Fruit fly (Drosophila melanogaster) whole organism, embryonic: ENCODE data around the gene CG15040.

Source experiments
- B-H2 ChIP-seq: fragments of 200-800 bp; sonication (Bioruptor generic); optimal IDR thresholded peaks from 2 replicates; lab custom pipeline; 2018; ENCODE audit warnings: missing biosample characterization, mild to moderate bottlenecking, missing genetic modification characterization
- BEAF-32 ChIP-seq: fragments of 200-800 bp; sonication (Bioruptor generic); optimal IDR thresholded peaks from 3 replicates; lab custom pipeline; 2017; ENCODE audit warnings: missing biosample characterization, missing genetic modification characterization, mild to moderate bottlenecking, moderate library complexity, missing genetic modification reagents
- CG10147 ChIP-seq: fragments of 200-800 bp; sonication (Bioruptor generic); optimal IDR thresholded peaks from 2 replicates; lab custom pipeline; 2019; ENCODE audit warnings: missing biosample characterization, mild to moderate bottlenecking, missing genetic modification characterization, moderate library complexity
- CG11085 ChIP-seq: fragments of 200-800 bp; sonication (Bioruptor generic); IDR thresholded peaks from 2 replicates; pipeline ENCODE4 v1.3.6; 2022; ENCODE audit warnings: missing biosample characterization, missing genetic modification characterization
- CG11560 ChIP-seq: fragments of 200-800 bp; sonication (Bioruptor generic); IDR thresholded peaks from 3 replicates; pipeline ENCODE4 v1.3.6; 2022; ENCODE audit warnings: missing biosample characterization, missing genetic modification characterization
- CG12155 ChIP-seq: fragments of 200-800 bp; sonication (Bioruptor generic); optimal IDR thresholded peaks from 3 replicates; lab custom pipeline; 2016; ENCODE audit warnings: missing biosample characterization, missing genetic modification characterization
- CG16863 ChIP-seq: fragments of 200-800 bp; sonication (Bioruptor generic); optimal IDR thresholded peaks from 3 replicates; lab custom pipeline; 2016; ENCODE audit warnings: missing biosample characterization, missing genetic modification characterization
- CG17802 ChIP-seq: fragments of 200-800 bp; sonication (Bioruptor generic); optimal IDR thresholded peaks from 2 replicates; lab custom pipeline; 2018; ENCODE audit warnings: missing biosample characterization, mild to moderate bottlenecking, missing genetic modification characterization, moderate library complexity
- CG2678 ChIP-seq: fragments of 200-800 bp; sonication (Bioruptor generic); optimal IDR thresholded peaks from 3 replicates; lab custom pipeline; 2019; ENCODE audit warnings: missing biosample characterization, mild to moderate bottlenecking, missing genetic modification characterization, moderate library complexity
- CG3847 ChIP-seq: fragments of 200-800 bp; sonication (Bioruptor generic); IDR thresholded peaks from 2 replicates; pipeline ENCODE4 v1.3.6; 2022; ENCODE audit warnings: missing biosample characterization, missing genetic modification characterization
- CG4404 ChIP-seq: fragments of 200-800 bp; sonication (Bioruptor generic); IDR thresholded peaks from 2 replicates; pipeline ENCODE4 v1.3.6; 2022; ENCODE audit warnings: missing biosample characterization, missing genetic modification characterization
- CG4617 ChIP-seq: fragments of 200-800 bp; sonication (Bioruptor generic); optimal IDR thresholded peaks from 3 replicates; lab custom pipeline; 2016; ENCODE audit warnings: missing biosample characterization, missing genetic modification characterization, borderline replicate concordance
- CG8281 ChIP-seq: fragments of 200-800 bp; sonication (Bioruptor generic); optimal IDR thresholded peaks from 2 replicates; lab custom pipeline; 2018; ENCODE audit warnings: missing biosample characterization, mild to moderate bottlenecking, missing genetic modification characterization, moderate library complexity
- CHES-1-like ChIP-seq: fragments of 200-800 bp; sonication (Bioruptor generic); optimal IDR thresholded peaks from 2 replicates; lab custom pipeline; 2016; ENCODE audit warnings: missing biosample characterization, missing genetic modification characterization
- Camta ChIP-seq: fragments of 200-800 bp; sonication (Bioruptor generic); optimal IDR thresholded peaks from 2 replicates; lab custom pipeline; 2016; ENCODE audit warnings: missing biosample characterization, missing genetic modification characterization
- Dip2 ChIP-seq: fragments of 200-800 bp; sonication (Bioruptor generic); IDR thresholded peaks from 2 replicates; pipeline ENCODE4 v1.3.6; 2022; ENCODE audit warnings: missing biosample characterization, missing genetic modification characterization
- Doc2 ChIP-seq: fragments of 200-800 bp; sonication (Bioruptor generic); IDR thresholded peaks from 2 replicates; pipeline ENCODE4 v1.3.6; 2022; ENCODE audit warnings: missing biosample characterization, missing genetic modification characterization
- Ets97D ChIP-seq: fragments of 200-800 bp; sonication (Bioruptor generic); optimal IDR thresholded peaks from 3 replicates; lab custom pipeline; 2016; ENCODE audit warnings: missing biosample characterization, missing genetic modification characterization
- Gug ChIP-seq: fragments of 200-800 bp; sonication (Bioruptor generic); IDR thresholded peaks from 4 replicates; pipeline ENCODE4 v1.3.6; 2022; ENCODE audit warnings: missing biosample characterization, missing genetic modification characterization
- HHEX ChIP-seq: fragments of 200-800 bp; sonication (Bioruptor generic); optimal IDR thresholded peaks from 3 replicates; lab custom pipeline; 2017; ENCODE audit warnings: missing biosample characterization, mild to moderate bottlenecking, missing genetic modification characterization, missing genetic modification reagents
- Mes4 ChIP-seq: fragments of 200-800 bp; sonication (Bioruptor generic); optimal IDR thresholded peaks from 2 replicates; lab custom pipeline; 2016; ENCODE audit warnings: missing biosample characterization, missing genetic modification characterization
- Optix ChIP-seq: fragments of 200-800 bp; sonication (Bioruptor generic); IDR thresholded peaks from 3 replicates; pipeline ENCODE4 v1.3.6; 2022; ENCODE audit warnings: missing biosample characterization, missing genetic modification characterization
- Sry-δ ChIP-seq: fragments of 200-800 bp; sonication (Bioruptor generic); optimal IDR thresholded peaks from 2 replicates; lab custom pipeline; 2016; ENCODE audit warnings: missing biosample characterization, missing genetic modification characterization
- Xbp1 ChIP-seq: fragments of 200-800 bp; sonication (Bioruptor generic); optimal IDR thresholded peaks from 3 replicates; lab custom pipeline; 2016; ENCODE audit warnings: missing biosample characterization, mild to moderate bottlenecking, missing genetic modification characterization
- al ChIP-seq: fragments of 200-800 bp; sonication (Bioruptor generic); IDR thresholded peaks from 2 replicates; pipeline ENCODE4 v1.3.6; 2022; ENCODE audit warnings: missing biosample characterization, missing genetic modification characterization
- bcd ChIP-seq: fragments of 200-800 bp; sonication (Bioruptor generic); optimal IDR thresholded peaks from 2 replicates; lab custom pipeline; 2017; ENCODE audit warnings: missing biosample characterization, mild to moderate bottlenecking, missing genetic modification characterization
- btn ChIP-seq: fragments of 200-800 bp; sonication (Bioruptor generic); optimal IDR thresholded peaks from 2 replicates; lab custom pipeline; 2016; ENCODE audit warnings: missing biosample characterization, missing genetic modification characterization
- ci ChIP-seq: fragments of 200-800 bp; sonication (Bioruptor generic); IDR thresholded peaks from 3 replicates; pipeline ENCODE4 v1.3.6; 2022; ENCODE audit warnings: missing biosample characterization, missing genetic modification characterization
- danr ChIP-seq: fragments of 200-800 bp; sonication (Bioruptor generic); IDR thresholded peaks from 2 replicates; pipeline ENCODE4 v1.3.6; 2022; ENCODE audit warnings: missing biosample characterization, missing genetic modification characterization
- esg ChIP-seq: fragments of 200-800 bp; sonication (Bioruptor generic); conservative IDR thresholded peaks from 2 replicates; pipeline ENCODE4 v1.3.6; 2022; ENCODE audit warnings: missing biosample characterization, missing genetic modification characterization
- exex ChIP-seq: fragments of 200-800 bp; sonication (Bioruptor generic); optimal IDR thresholded peaks from 4 replicates; lab custom pipeline; 2018; ENCODE audit warnings: missing biosample characterization, mild to moderate bottlenecking, missing genetic modification characterization, moderate library complexity
- gfzf ChIP-seq: fragments of 200-800 bp; sonication (Bioruptor generic); optimal IDR thresholded peaks from 2 replicates; lab custom pipeline; 2016; ENCODE audit warnings: missing biosample characterization, mild to moderate bottlenecking, missing genetic modification characterization, moderate library complexity
- gro ChIP-seq: fragments of 200-800 bp; sonication (Bioruptor generic); optimal IDR thresholded peaks from 2 replicates; lab custom pipeline; 2016; ENCODE audit warnings: missing biosample characterization, missing genetic modification characterization
- hkb ChIP-seq, 2 experiments: fragments of 200-800 bp in 1 of 2; fragments of >200 bp in 1 of 2; sonication (Bioruptor generic) in 1 of 2; IDR thresholded peaks in 1 of 2; optimal IDR thresholded peaks in 1 of 2; 2 replicates each; pipeline versions ENCODE4 v1.3.6 to Lab custom; 2017 to 2022; ENCODE audit warnings: missing biosample characterization in 1 of 2, missing genetic modification characterization in 1 of 2
- insv ChIP-seq, 2 experiments: fragments of 200-800 bp; sonication (Bioruptor generic); optimal IDR thresholded peaks; 3 replicates each; lab custom pipeline; 2016 to 2018; ENCODE audit warnings: missing biosample characterization in 2 of 2, missing genetic modification characterization in 2 of 2
- nmo ChIP-seq: fragments of 200-800 bp; sonication (Bioruptor generic); optimal IDR thresholded peaks from 2 replicates; lab custom pipeline; 2018; ENCODE audit warnings: missing biosample characterization, mild to moderate bottlenecking, missing genetic modification characterization, moderate library complexity
- pita ChIP-seq: fragments of 200-800 bp; sonication (Bioruptor generic); optimal IDR thresholded peaks from 2 replicates; lab custom pipeline; 2017; ENCODE audit warnings: missing biosample characterization, mild to moderate bottlenecking, missing genetic modification characterization
- sc ChIP-seq, 3 experiments: fragments of >200 bp in 2 of 3; fragments of 200-800 bp in 1 of 3; sonication (Bioruptor generic) in 1 of 3; optimal IDR thresholded peaks; 2 replicates in 2 of 3; 3 replicates in 1 of 3; lab custom pipeline; 2017; ENCODE audit warnings: mild to moderate bottlenecking in 1 of 3, missing biosample characterization in 1 of 3, missing genetic modification characterization in 1 of 3, missing genetic modification reagents in 1 of 3
- slou ChIP-seq: fragments of 200-800 bp; sonication (Bioruptor generic); optimal IDR thresholded peaks from 3 replicates; lab custom pipeline; 2016; ENCODE audit warnings: missing biosample characterization, missing genetic modification characterization
- ssp ChIP-seq: fragments of 200-800 bp; sonication (Bioruptor generic); IDR thresholded peaks from 2 replicates; pipeline ENCODE4 v1.3.6; 2022; ENCODE audit warnings: missing biosample characterization, missing genetic modification characterization
- stc ChIP-seq: fragments of 200-800 bp; sonication (Bioruptor generic); IDR thresholded peaks from 2 replicates; pipeline ENCODE4 v1.3.6; 2022; ENCODE audit warnings: missing biosample characterization, missing genetic modification characterization
- sug ChIP-seq: fragments of 200-800 bp; optimal IDR thresholded peaks from 2 replicates; lab custom pipeline; 2019; ENCODE audit warnings: missing biosample characterization, mild to moderate bottlenecking, missing genetic modification characterization, moderate library complexity
- yki ChIP-seq: fragments of >200 bp; optimal IDR thresholded peaks from 3 replicates; lab custom pipeline; 2018

CG15040 gene

dm6 chrX:18621649-18622346 is 4.4 kb upstream of the CG15040 start (continued):
- no peak for TF ChIP-seq CHES-1-like
- no peak for TF ChIP-seq slou (GFP tag; lab: Kevin White, UChicago)
- no peak for TF ChIP-seq Doc2 (GFP tag; lab: Robert Waterston, UW)
- TF ChIP-seq CG10147 = no peak
- TF ChIP-seq CG4404 (GFP tag; lab: Robert Waterston, UW) = no peak
- no peak for TF ChIP-seq Camta
- no peak for TF ChIP-seq btn (GFP tag; lab: Kevin White, UChicago)
- TF ChIP-seq CG16863 (GFP tag; lab: Kevin White, UChicago) = no peak
- peak in 1 of 2 experiments; percentile 74 for TF ChIP-seq insv (GFP tag; optimal IDR thresholded peaks at IDR 0.05; lab: Kevin White, UChicago)
- no peak for TF ChIP-seq sc (optimal IDR thresholded peaks at IDR 0.05; lab: Kevin White, UChicago)
- TF ChIP-seq sc (GFP tag; optimal IDR thresholded peaks at IDR 0.05; lab: Kevin White, UChicago) = no peak
- peak; percentile 63 for TF ChIP-seq pita (GFP tag; lab: Kevin White, UChicago)
- no peak for TF ChIP-seq Optix (GFP tag; lab: Robert Waterston, UW)
- TF ChIP-seq Mes4 (GFP tag; lab: Kevin White, UChicago) = no peak
- TF ChIP-seq HHEX (GFP tag; lab: Kevin White, UChicago) = no peak
- TF ChIP-seq CG12155 (GFP tag; lab: Kevin White, UChicago) = no peak
- no peak for TF ChIP-seq gro (GFP tag; lab: Kevin White, UChicago)
- TF ChIP-seq esg (GFP tag; lab: Robert Waterston, UW) = no peak
- no peak for TF ChIP-seq danr
- TF ChIP-seq ci (GFP tag; lab: Robert Waterston, UW) = 0 out of 3 replicates have a peak, but pooled peaks have one; percentile 42
- TF ChIP-seq nmo (GFP tag; lab: Kevin White, UChicago) = peak; percentile 33
- no peak for TF ChIP-seq stc (GFP tag; lab: Robert Waterston, UW)
- no peak for TF ChIP-seq al (GFP tag; lab: Robert Waterston, UW)
- TF ChIP-seq sug (tag; lab: Kevin White, UChicago) = no peak
- TF ChIP-seq B-H2 (GFP tag; lab: Kevin White, UChicago) = no peak
- TF ChIP-seq CG4617 (GFP tag; lab: Kevin White, UChicago) = no peak
- TF ChIP-seq Dip2 (GFP tag; lab: Robert Waterston, UW) = peak; percentile 92
- no peak for TF ChIP-seq CG8281 (tag; lab: Kevin White, UChicago)
- TF ChIP-seq CG3847 (GFP tag; lab: Robert Waterston, UW) = no peak
- no peak for TF ChIP-seq Xbp1
- TF ChIP-seq Sry-δ (GFP tag; lab: Kevin White, UChicago) = peak; percentile 21
- no peak for TF ChIP-seq bcd
- TF ChIP-seq CG11560 = no peak
- TF ChIP-seq gfzf (GFP tag; lab: Kevin White, UChicago) = peak; percentile 24
- TF ChIP-seq Ets97D (GFP tag; lab: Kevin White, UChicago) = peak; percentile 72
- TF ChIP-seq BEAF-32 (GFP tag; lab: Kevin White, UChicago) = peak; percentile 25
- no peak for TF ChIP-seq CG17802 (tag; lab: Kevin White, UChicago)
- no peak for TF ChIP-seq Gug (GFP tag; lab: Robert Waterston, UW)
- TF ChIP-seq ssp (GFP tag; lab: Robert Waterston, UW) = no peak
- TF ChIP-seq CG2678 (tag; lab: Kevin White, UChicago) = no peak
- no peak for TF ChIP-seq CG11085 (GFP tag; lab: Robert Waterston, UW)
- TF ChIP-seq hkb (optimal IDR thresholded peaks at IDR 0.05; lab: Kevin White, UChicago) = peak; percentile 65
- no peak for TF ChIP-seq hkb (GFP tag; IDR thresholded peaks at IDR 0.05; lab: Robert Waterston, UW)
- no peak for TF ChIP-seq exex (tag; lab: Kevin White, UChicago)
- TF ChIP-seq yki (lab: Kevin White, UChicago) = peak; percentile 4
